Fruit fly (Drosophila melanogaster): Measurements from ENCODE around the gene CG34001.
A peak's percentile ranks its signal among the peaks of the same experiment; 100 is the strongest.

CG34001 gene

dm6 chr3L:10678545-10679067, 47.7 kb downstream of the CG34001 start:
- peak; percentile 95 for TF ChIP-seq Eip75B (GFP tag; optimal IDR thresholded peaks at IDR 0.05)
- peak; percentile 86 for TF ChIP-seq Gug (GFP tag; IDR thresholded peaks at IDR 0.05)
- peak; percentile 91 for TF ChIP-seq Hr4 (GFP tag; optimal IDR thresholded peaks at IDR 0.05)
- no peak for TF ChIP-seq Hr38 (GFP tag; optimal IDR thresholded peaks at IDR 0.05)
- TF ChIP-seq Ets21C (GFP tag; optimal IDR thresholded peaks at IDR 0.05) = peak; percentile 78
- TF ChIP-seq fd85E (GFP tag; optimal IDR thresholded peaks at IDR 0.05) = no peak
- peak; percentile 87 for TF ChIP-seq OdsH (GFP tag; optimal IDR thresholded peaks at IDR 0.05)
- TF ChIP-seq CG10669 (GFP tag; optimal IDR thresholded peaks at IDR 0.05) = peak; percentile 87
- peak; percentile 84 for TF ChIP-seq CG16779 (tag; optimal IDR thresholded peaks at IDR 0.05)
- peak; percentile 79 for TF ChIP-seq Hr39 (GFP tag; optimal IDR thresholded peaks at IDR 0.05)
- TF ChIP-seq CG8119 (GFP tag; IDR thresholded peaks at IDR 0.05) = peak; percentile 97
- TF ChIP-seq CG11294 (GFP tag; IDR thresholded peaks at IDR 0.05) = peak; percentile 90
- TF ChIP-seq Lpt (GFP tag; optimal IDR thresholded peaks at IDR 0.05) = peak; percentile 83
- TF ChIP-seq svp (GFP tag) = peak; percentile 96
- TF ChIP-seq CG10631 (GFP tag; optimal IDR thresholded peaks at IDR 0.05) = peak; percentile 94
- TF ChIP-seq Blimp-1 (GFP tag; optimal IDR thresholded peaks at IDR 0.05) = peak; percentile 73
- peak; percentile 73 for TF ChIP-seq CG8319 (GFP tag; optimal IDR thresholded peaks at IDR 0.05)
- peak; percentile 65 for TF ChIP-seq Sox15 (GFP tag; optimal IDR thresholded peaks at IDR 0.05)
- peak; percentile 88 for TF ChIP-seq CG6276 (GFP tag; optimal IDR thresholded peaks at IDR 0.05)
- TF ChIP-seq CG11902 (GFP tag; optimal IDR thresholded peaks at IDR 0.05) = peak; percentile 80
- peak; percentile 88 for TF ChIP-seq CG6808 (GFP tag; optimal IDR thresholded peaks at IDR 0.05)
- TF ChIP-seq fkh (GFP tag; optimal IDR thresholded peaks at IDR 0.05) = peak; percentile 70
- TF ChIP-seq Ets96B (tag; optimal IDR thresholded peaks at IDR 0.05) = peak; percentile 82
- TF ChIP-seq CG4318 (GFP tag; optimal IDR thresholded peaks at IDR 0.05) = peak; percentile 82
- TF ChIP-seq pdm3 (GFP tag; optimal IDR thresholded peaks at IDR 0.05) = peak; percentile 88
- peak; percentile 87 for TF ChIP-seq dsx (GFP tag; optimal IDR thresholded peaks at IDR 0.05; ENCODE audit: poor library complexity, severe bottlenecking)
- TF ChIP-seq achi (GFP tag; optimal IDR thresholded peaks at IDR 0.05) = peak; percentile 87
- peak; percentile 82 for TF ChIP-seq CG9139 (GFP tag; optimal IDR thresholded peaks at IDR 0.05)
- peak; percentile 88 for TF ChIP-seq topi (GFP tag; optimal IDR thresholded peaks at IDR 0.05)
- peak; percentile 66 for TF ChIP-seq CG7368 (GFP tag; optimal IDR thresholded peaks at IDR 0.05)
- peak; percentile 89 for TF ChIP-seq ss (GFP tag; optimal IDR thresholded peaks at IDR 0.05)
- peak; percentile 92 for TF ChIP-seq lz (GFP tag; optimal IDR thresholded peaks at IDR 0.05)
- peak; percentile 91 for TF ChIP-seq Sox14 (GFP tag; optimal IDR thresholded peaks at IDR 0.05)
- TF ChIP-seq eg (GFP tag; IDR thresholded peaks at IDR 0.05) = peak; percentile 92
- TF ChIP-seq CG15336 (GFP tag; IDR thresholded peaks at IDR 0.05) = peak; percentile 98
- TF ChIP-seq CG3919 (GFP tag; optimal IDR thresholded peaks at IDR 0.05) = peak; percentile 86
- peak; percentile 95 for TF ChIP-seq CG32006 (GFP tag; optimal IDR thresholded peaks at IDR 0.05)
- TF ChIP-seq CG11762 (GFP tag; optimal IDR thresholded peaks at IDR 0.05; ENCODE audit: insufficient read depth) = peak; percentile 77
- TF ChIP-seq acj6 (GFP tag; optimal IDR thresholded peaks at IDR 0.05) = peak; percentile 85
- peak; percentile 89 for TF ChIP-seq CG34406 (GFP tag; optimal IDR thresholded peaks at IDR 0.05)
- peak; percentile 76 for TF ChIP-seq dac (GFP tag; optimal IDR thresholded peaks at IDR 0.05)
- TF ChIP-seq CG8632 (GFP tag; optimal IDR thresholded peaks at IDR 0.05) = peak; percentile 84
- TF ChIP-seq cyc (GFP tag; optimal IDR thresholded peaks at IDR 0.05) = peak; percentile 80
- peak; percentile 88 for TF ChIP-seq CG6792 (GFP tag; optimal IDR thresholded peaks at IDR 0.05)
- TF ChIP-seq CG3032 (tag; optimal IDR thresholded peaks at IDR 0.05) = peak; percentile 92
- TF ChIP-seq Eip93F (GFP tag; optimal IDR thresholded peaks at IDR 0.05) = peak; percentile 46
- peak; percentile 42 to 93 for TF ChIP-seq salr (GFP tag; optimal IDR thresholded peaks at IDR 0.05)
- TF ChIP-seq CG31627 (GFP tag; optimal IDR thresholded peaks at IDR 0.05) = peak; percentile 81
- peak; percentile 94 for TF ChIP-seq esn (GFP tag; optimal IDR thresholded peaks at IDR 0.05)
- peak; percentile 84 for TF ChIP-seq CG1621 (tag; optimal IDR thresholded peaks at IDR 0.05)
- peak; percentile 48 for TF ChIP-seq vri (GFP tag; optimal IDR thresholded peaks at IDR 0.05)
